Worm (Caenorhabditis elegans) whole organism, L4 larva: ENCODE data around the gene W03C9.6.

ENCODE experiments used
- ama-1 ChIP-seq: fragments of 150-350 bp; optimal IDR thresholded peaks from 2 replicates; lab custom pipeline; 2014; ENCODE audit warnings: inconsistent platforms, mixed read lengths
- ceh-32 ChIP-seq: sonication (generic microtip); optimal IDR thresholded peaks from 2 replicates; lab custom pipeline; 2016; ENCODE audit warnings: mild to moderate bottlenecking, missing genetic modification characterization, missing compliant biosample characterization; ENCODE audit not compliant: poor library complexity
- dmd-9 ChIP-seq: fragments of 200-800 bp; sonication (Bioruptor generic); IDR thresholded peaks from 2 replicates; pipeline ENCODE4 v1.3.6; 2022; ENCODE audit warnings: missing genetic modification reagents, missing genetic modification characterization, missing compliant biosample characterization
- fkh-10 ChIP-seq: fragments of 150-350 bp; optimal IDR thresholded peaks from 2 replicates; lab custom pipeline; 2014; ENCODE audit warnings: missing biosample characterization, missing genetic modification reagents, missing genetic modification characterization
- fos-1 ChIP-seq: fragments of 150-350 bp; optimal IDR thresholded peaks from 2 replicates; lab custom pipeline; 2014; ENCODE audit warnings: missing biosample characterization, missing genetic modification characterization
- hlh-11 ChIP-seq: fragments of 200-800 bp; sonication (Bioruptor generic); optimal IDR thresholded peaks from 2 replicates; lab custom pipeline; 2018; ENCODE audit warnings: mild to moderate bottlenecking, missing genetic modification characterization, missing compliant biosample characterization
- lin-29 ChIP-seq: fragments of 200-800 bp; sonication (Bioruptor generic); IDR thresholded peaks from 2 replicates; pipeline ENCODE4 v1.3.6; 2022; ENCODE audit warnings: missing genetic modification reagents, missing genetic modification characterization, missing compliant biosample characterization
- lsy-2 ChIP-seq, 2 experiments: fragments of 150-350 bp in 1 of 2; sonication (generic microtip) in 1 of 2; optimal IDR thresholded peaks; 2 replicates each; lab custom pipeline; 2014 to 2017; ENCODE audit warnings: missing biosample characterization in 2 of 2, missing genetic modification characterization in 2 of 2
- madf-5 ChIP-seq, 2 experiments: fragments of 200-800 bp; sonication (Bioruptor generic); IDR thresholded peaks; 2 replicates each; pipeline ENCODE4 v1.3.6; 2022; ENCODE audit warnings: missing compliant biosample characterization in 2 of 2, missing genetic modification characterization in 2 of 2
- nhr-102 ChIP-seq: sonication (generic microtip); optimal IDR thresholded peaks from 2 replicates; lab custom pipeline; 2016; ENCODE audit warnings: mild to moderate bottlenecking, missing genetic modification characterization, moderate library complexity, missing compliant biosample characterization
- nhr-111 ChIP-seq: fragments of 200-800 bp; sonication (Bioruptor generic); optimal IDR thresholded peaks from 2 replicates; lab custom pipeline; 2018; ENCODE audit warnings: mild to moderate bottlenecking, missing genetic modification characterization, missing compliant biosample characterization
- unc-62 ChIP-seq, 3 experiments: fragments of 150-350 bp in 1 of 3; sonication (generic microtip); optimal IDR thresholded peaks in 2 of 3; peaks in 1 of 3; 1 replicate in 1 of 3; 2 replicates in 2 of 3; lab custom pipeline; 2014 to 2017; ENCODE audit warnings: missing biosample characterization in 3 of 3, missing genetic modification characterization in 3 of 3, missing genetic modification reagents in 3 of 3, missing genotype in 1 of 3
- zag-1 ChIP-seq: fragments of 150-350 bp; optimal IDR thresholded peaks from 2 replicates; lab custom pipeline; 2014; ENCODE audit warnings: missing biosample characterization, missing genetic modification characterization

- TF ChIP-seq fos-1 (tag; lab: Kevin White, UChicago) (no peak), fkh-10 (GFP tag; lab: Kevin White, UChicago) (no peak), madf-5 (GFP tag; IDR thresholded peaks at IDR 0.05; lab: Robert Waterston, UW) (no peak), lin-29 (GFP tag; lab: Robert Waterston, UW) (no peak), ama-1 (lab: Kevin White, UChicago) (no peak), zag-1 (no peak), ceh-32 (no peak), unc-62 (GFP tag; optimal IDR thresholded peaks at IDR 0.05 in 1 of 2; lab: Kevin White, UChicago) (peak in 1 of 2 experiments; percentile 85), unc-62 (tag; optimal IDR thresholded peaks at IDR 0.05; lab: Kevin White, UChicago) (no peak), hlh-11 (peak; percentile 45), nhr-102 (tag; lab: Kevin White, UChicago) (no peak), dmd-9 (GFP tag; lab: Robert Waterston, UW) (no peak), lsy-2 (tag; optimal IDR thresholded peaks at IDR 0.05; lab: Kevin White, UChicago) (peak in 1 of 2 experiments; percentile 13), nhr-111 (no peak)
These were observed 25.6 kb upstream of the W03C9.6 start for ce11 chrII:11928752-11929151.
